Fruit fly (Drosophila melanogaster): ENCODE data around the gene Tm2.

Tm2 gene

dm6 chr3R:15342432-15342925, 32.5 kb downstream of the Tm2 start:
- TF ChIP-seq NK7.1 (GFP tag; optimal IDR thresholded peaks at IDR 0.05) (no peak), CG3281 (GFP tag; optimal IDR thresholded peaks at IDR 0.05) (no peak), CG2199 (GFP tag; IDR thresholded peaks at IDR 0.05) (no peak), CG4730 (GFP tag; IDR thresholded peaks at IDR 0.05) (0 out of 2 replicates have a peak, but pooled peaks have one; percentile 5), CG10959 (GFP tag; IDR thresholded peaks at IDR 0.05) (0 out of 2 replicates have a peak, but pooled peaks have one; percentile 44), CG11504 (tag; optimal IDR thresholded peaks at IDR 0.05) (no peak), ara (GFP tag; IDR thresholded peaks at IDR 0.05) (peak; percentile 22; the same call in 1 of the 2 replicates), CG4328 (GFP tag; optimal IDR thresholded peaks at IDR 0.05) (no peak), sens (GFP tag) (peak; percentile 63), pan (optimal IDR thresholded peaks at IDR 0.05) (no peak), pan (GFP tag; optimal IDR thresholded peaks at IDR 0.05 in 1 of 2, IDR thresholded peaks at IDR 0.05 in 1 of 2) (peak in 1 of 2 experiments; percentile 34), dati (GFP tag; IDR thresholded peaks at IDR 0.05) (no peak), H2.0 (GFP tag; IDR thresholded peaks at IDR 0.05) (peak; percentile 7; the same call in 1 of the 2 replicates), CG14667 (GFP tag; IDR thresholded peaks at IDR 0.05) (peak; percentile 34; the same call in 1 of the 2 replicates), CG11093 (GFP tag; IDR thresholded peaks at IDR 0.05) (0 out of 3 replicates have a peak, but pooled peaks have one; percentile 9), pnt (GFP tag; optimal IDR thresholded peaks at IDR 0.05) (peak; percentile 10), CG11456 (GFP tag; IDR thresholded peaks at IDR 0.05) (peak; percentile 56; the same call in 2 of the 3 replicates), Drgx (GFP tag; IDR thresholded peaks at IDR 0.05) (peak; percentile 64), CG11085 (GFP tag; IDR thresholded peaks at IDR 0.05) (no peak), Antp (GFP tag; optimal IDR thresholded peaks at IDR 0.05) (no peak), E2f2 (GFP tag; IDR thresholded peaks at IDR 0.05) (peak; percentile 30; the same call in 1 of the 2 replicates), nau (GFP tag; optimal IDR thresholded peaks at IDR 0.05) (no peak), CG16813 (GFP tag; IDR thresholded peaks at IDR 0.05; ENCODE audit: partially characterized antibody) (0 out of 3 replicates have a peak, but pooled peaks have one; percentile 21), CG1647 (GFP tag; optimal IDR thresholded peaks at IDR 0.05) (no peak), CG7745 (tag; optimal IDR thresholded peaks at IDR 0.05) (no peak), slbo (GFP tag; IDR thresholded peaks at IDR 0.05) (peak; percentile 42; the same call in 1 of the 2 replicates), CG16863 (GFP tag; optimal IDR thresholded peaks at IDR 0.05) (no peak), peb (GFP tag; IDR thresholded peaks at IDR 0.05) (no peak), Kr (GFP tag; optimal IDR thresholded peaks at IDR 0.05) (no peak), CG33213 (GFP tag; optimal IDR thresholded peaks at IDR 0.05) (no peak), vnd (GFP tag; IDR thresholded peaks at IDR 0.05; ENCODE audit: partially characterized antibody) (no peak), sc (optimal IDR thresholded peaks at IDR 0.05) (no peak), sc (GFP tag; optimal IDR thresholded peaks at IDR 0.05) (no peak), HmgZ (tag; optimal IDR thresholded peaks at IDR 0.05) (no peak), chm (GFP tag; IDR thresholded peaks at IDR 0.05) (peak; percentile 23; the same call in 1 of the 2 replicates), wek (GFP tag; optimal IDR thresholded peaks at IDR 0.05) (no peak), rib (GFP tag; IDR thresholded peaks at IDR 0.05) (no peak), CG32532 (GFP tag; IDR thresholded peaks at IDR 0.05) (peak; percentile 18; the same call in 1 of the 2 replicates), CG10366 (GFP tag; IDR thresholded peaks at IDR 0.05) (0 out of 2 replicates have a peak, but pooled peaks have one; percentile 25), CG14441 (GFP tag; IDR thresholded peaks at IDR 0.05) (peak; percentile 15; the same call in 1 of the 2 replicates), gce (GFP tag; IDR thresholded peaks at IDR 0.05) (no peak), CoRest (tag; optimal IDR thresholded peaks at IDR 0.05) (no peak), Xrp1 (GFP tag; IDR thresholded peaks at IDR 0.05) (0 out of 2 replicates have a peak, but pooled peaks have one; percentile 32), Ptx1 (GFP tag; IDR thresholded peaks at IDR 0.05) (0 out of 2 replicates have a peak, but pooled peaks have one; percentile 6), inv (GFP tag; IDR thresholded peaks at IDR 0.05; ENCODE audit: partially characterized antibody) (no peak), Med (GFP tag) (peak; percentile 40), sug (tag; optimal IDR thresholded peaks at IDR 0.05) (no peak), CG31365 (tag; optimal IDR thresholded peaks at IDR 0.05) (no peak), CG17612 (GFP tag; IDR thresholded peaks at IDR 0.05) (no peak), Nf-YA (GFP tag; IDR thresholded peaks at IDR 0.05) (no peak), eve (GFP tag; optimal IDR thresholded peaks at IDR 0.05) (no peak), CG13894 (tag; optimal IDR thresholded peaks at IDR 0.05) (no peak)
